Worm (Caenorhabditis elegans) whole organism, L3 larva: ENCODE measurements around the gene srh-276.

Source experiments
- ZK546.5 ChIP-seq: sonication (generic microtip); optimal IDR thresholded peaks from 2 replicates; lab custom pipeline; 2017; ENCODE audit warnings: missing biosample characterization, missing genetic modification characterization
- aly-2 ChIP-seq: fragments of 150-350 bp; optimal IDR thresholded peaks from 2 replicates; lab custom pipeline; 2014; ENCODE audit warnings: missing biosample characterization, missing genetic modification characterization
- ceh-16 ChIP-seq: sonication (generic microtip); optimal IDR thresholded peaks from 2 replicates; lab custom pipeline; 2017; ENCODE audit warnings: missing biosample characterization, missing genetic modification characterization
- elt-3 ChIP-seq, 3 experiments: fragments of 150-350 bp in 1 of 3; sonication (generic microtip) in 2 of 3; optimal IDR thresholded peaks; 2 replicates in 2 of 3; 4 replicates in 1 of 3; lab custom pipeline; 2014 to 2017; ENCODE audit warnings: missing biosample characterization in 3 of 3, missing genetic modification characterization in 3 of 3
- nfya-1 ChIP-seq: sonication (generic microtip); optimal IDR thresholded peaks from 2 replicates; lab custom pipeline; 2017; ENCODE audit warnings: missing genetic modification characterization, mild to moderate bottlenecking, missing compliant biosample characterization, antibody characterized with exemption, moderate library complexity; ENCODE audit not compliant: insufficient read depth
- nhr-76 ChIP-seq: fragments of 150-350 bp; sonication (generic microtip); optimal IDR thresholded peaks from 5 replicates; lab custom pipeline; 2014; ENCODE audit warnings: missing biosample characterization, missing genetic modification characterization
- pqm-1 ChIP-seq: fragments of 150-350 bp; optimal IDR thresholded peaks from 2 replicates; lab custom pipeline; 2017; ENCODE audit warnings: missing biosample characterization, missing genetic modification characterization, inconsistent platforms
- skn-1 ChIP-seq: fragments of 150-350 bp; optimal IDR thresholded peaks from 2 replicates; lab custom pipeline; 2014; ENCODE audit warnings: missing biosample characterization, missing genetic modification characterization
- unc-62 ChIP-seq: fragments of 150-350 bp; sonication (generic microtip); optimal IDR thresholded peaks from 4 replicates; lab custom pipeline; 2014; ENCODE audit warnings: missing biosample characterization, missing genetic modification reagents, missing genetic modification characterization
- ztf-11 ChIP-seq: fragments of 150-350 bp; optimal IDR thresholded peaks from 2 replicates; lab custom pipeline; 2014; ENCODE audit warnings: missing biosample characterization, missing genetic modification characterization

DNA sequence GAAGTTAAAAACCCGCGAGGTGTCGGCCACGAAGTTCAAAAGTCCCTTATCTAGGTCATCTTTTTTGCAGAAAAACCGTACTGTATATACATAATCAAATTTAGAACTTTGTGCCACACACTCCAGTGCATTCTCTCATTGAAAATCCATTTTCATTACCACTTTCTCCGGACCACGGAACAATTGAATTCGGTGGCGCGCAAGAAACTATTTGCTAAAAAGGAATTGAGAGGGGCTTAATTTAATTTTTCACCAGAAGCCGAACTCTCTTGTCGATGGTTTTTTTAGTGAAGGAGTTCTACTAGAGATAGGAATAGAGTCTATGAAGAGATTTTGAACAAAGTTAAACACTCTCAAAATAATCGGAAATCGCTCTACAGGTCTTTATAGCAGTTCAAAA lies 9.3 kb upstream of the srh-276 start:
- TF ChIP-seq ZK546.5 (tag; lab: Kevin White, UChicago), result no peak
- TF ChIP-seq ztf-11 (tag; lab: Kevin White, UChicago), result no peak
- no peak for TF ChIP-seq pqm-1 (tag; lab: Kevin White, UChicago)
- no peak for TF ChIP-seq skn-1
- TF ChIP-seq unc-62 (GFP tag; lab: Kevin White, UChicago), result no peak
- no peak for TF ChIP-seq nhr-76 (tag; lab: Kevin White, UChicago)
- TF ChIP-seq aly-2 (tag; lab: Kevin White, UChicago), result no peak
- TF ChIP-seq elt-3 (tag; optimal IDR thresholded peaks at IDR 0.05; lab: Kevin White, UChicago), result no peak
- no peak for TF ChIP-seq nfya-1 (tag; lab: Kevin White, UChicago)
- TF ChIP-seq ceh-16 (tag; lab: Kevin White, UChicago), result no peak
